Worm (Caenorhabditis elegans): Measurements from ENCODE around the gene F41G3.21.

DNA sequence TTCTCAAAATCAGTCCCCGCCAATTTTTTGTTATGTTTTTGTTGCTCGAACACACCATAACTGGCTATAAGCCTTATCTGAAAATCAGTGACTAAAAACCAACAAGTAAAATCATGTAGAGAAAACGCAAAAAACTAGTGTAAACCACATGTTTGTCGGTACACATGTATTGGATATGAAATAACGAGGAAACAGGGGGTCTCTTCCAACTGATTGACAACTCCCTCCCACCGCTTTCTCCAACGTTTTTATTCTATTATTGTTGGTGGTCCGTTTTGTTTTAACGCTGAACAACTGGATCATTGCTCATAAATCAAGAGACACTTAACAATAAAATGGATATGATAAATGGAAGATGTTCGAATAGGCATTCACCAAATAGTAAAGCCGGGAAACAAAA is 25.9 kb downstream of the F41G3.21 start:
- no peak for TF ChIP-seq hlh-1 (tag; optimal IDR thresholded peaks at IDR 0.05)
- TF ChIP-seq lsy-2 (tag; optimal IDR thresholded peaks at IDR 0.05) = no peak
- no peak for TF ChIP-seq unc-120 (tag; optimal IDR thresholded peaks at IDR 0.05; ENCODE audit: poor library complexity, severe bottlenecking)
- TF ChIP-seq drap-1 (GFP tag; optimal IDR thresholded peaks at IDR 0.05) = no peak
- TF ChIP-seq snpc-4 (tag; optimal IDR thresholded peaks at IDR 0.05) = no peak
- TF ChIP-seq nhr-12 (tag; optimal IDR thresholded peaks at IDR 0.05) = no peak
- TF ChIP-seq bed-3 (GFP tag; optimal IDR thresholded peaks at IDR 0.05) = no peak
- TF ChIP-seq nhr-76 (tag; optimal IDR thresholded peaks at IDR 0.05) = no peak
- no peak for TF ChIP-seq blmp-1 (tag; optimal IDR thresholded peaks at IDR 0.05)
- TF ChIP-seq pha-4 (tag; optimal IDR thresholded peaks at IDR 0.05) = no peak
- TF ChIP-seq ces-1 (GFP tag; optimal IDR thresholded peaks at IDR 0.05) = peak; percentile 11
- no peak for TF ChIP-seq tbx-8 (GFP tag; optimal IDR thresholded peaks at IDR 0.05)
